Worm (Caenorhabditis elegans): ENCODE results near the gene rde-12.

rde-12 gene

DNA sequence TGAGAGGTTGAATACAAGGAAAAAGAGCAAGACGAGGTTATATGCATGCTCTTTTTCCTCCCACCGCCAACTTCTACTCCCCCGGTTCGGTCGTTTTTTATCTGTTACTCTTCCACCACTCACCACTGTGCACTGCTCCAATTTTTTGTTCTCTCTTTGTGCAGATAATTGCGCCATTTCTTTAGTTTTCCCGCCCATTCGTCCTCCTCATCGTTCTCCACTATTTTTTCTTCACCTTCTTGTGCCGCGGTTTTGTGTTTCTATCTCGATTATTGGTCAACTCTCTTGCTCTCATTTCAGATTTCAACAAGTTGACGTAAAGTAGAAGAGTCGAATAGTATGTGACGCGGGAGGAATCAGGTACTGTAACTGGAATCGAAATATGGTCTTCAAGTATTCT lies 24.4 kb downstream of the rde-12 start, which contains the start of gene T01D3.1:
TSS of gene T01D3.1 (plus strand) at position 301 of the 400 bp plus-strand sequence.
- TF ChIP-seq T22C8.4 (GFP tag; IDR thresholded peaks at IDR 0.05) (no peak), klf-2 (GFP tag; conservative IDR thresholded peaks at IDR 0.05) (no peak), ztf-29 (GFP tag; IDR thresholded peaks at IDR 0.05) (no peak), med-1 (GFP tag; optimal IDR thresholded peaks at IDR 0.05; ENCODE audit: insufficient read depth) (no peak), flt-1 (GFP tag; IDR thresholded peaks at IDR 0.05) (no peak), cog-1 (tag; optimal IDR thresholded peaks at IDR 0.05) (no peak), ref-1 (GFP tag; conservative IDR thresholded peaks at IDR 0.05) (no peak), tab-1 (GFP tag; IDR thresholded peaks at IDR 0.05) (no peak), ztf-23 (GFP tag; IDR thresholded peaks at IDR 0.05) (no peak)

DNA sequence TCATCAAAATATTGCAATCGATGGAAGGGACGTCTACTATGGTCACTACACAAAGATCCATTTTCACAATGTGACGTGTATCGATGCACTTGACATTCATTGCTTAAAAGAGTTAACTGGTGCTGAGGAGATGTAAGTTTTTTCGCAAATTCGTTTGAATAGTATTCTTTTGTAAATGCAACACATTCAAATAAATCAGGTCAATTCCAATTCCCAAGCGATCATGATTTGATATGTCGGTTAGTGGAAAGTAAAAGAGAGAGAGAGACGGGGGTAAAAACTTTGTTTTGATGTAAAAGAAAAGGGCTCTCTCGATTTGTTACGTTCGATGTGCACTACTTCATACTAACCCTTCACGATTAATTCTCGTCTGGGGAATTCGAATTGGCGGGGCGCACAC lies 25.1 kb downstream of the rde-12 start:
- TF ChIP-seq cog-1 (tag; optimal IDR thresholded peaks at IDR 0.05) (no peak), klf-2 (GFP tag; conservative IDR thresholded peaks at IDR 0.05) (no peak), ztf-23 (GFP tag; IDR thresholded peaks at IDR 0.05) (no peak), ztf-29 (GFP tag; IDR thresholded peaks at IDR 0.05) (no peak), T22C8.4 (GFP tag; IDR thresholded peaks at IDR 0.05) (no peak), tab-1 (GFP tag; IDR thresholded peaks at IDR 0.05) (no peak), med-1 (GFP tag; optimal IDR thresholded peaks at IDR 0.05; ENCODE audit: insufficient read depth) (no peak), flt-1 (GFP tag; IDR thresholded peaks at IDR 0.05) (no peak), ref-1 (GFP tag; conservative IDR thresholded peaks at IDR 0.05) (no peak)

DNA sequence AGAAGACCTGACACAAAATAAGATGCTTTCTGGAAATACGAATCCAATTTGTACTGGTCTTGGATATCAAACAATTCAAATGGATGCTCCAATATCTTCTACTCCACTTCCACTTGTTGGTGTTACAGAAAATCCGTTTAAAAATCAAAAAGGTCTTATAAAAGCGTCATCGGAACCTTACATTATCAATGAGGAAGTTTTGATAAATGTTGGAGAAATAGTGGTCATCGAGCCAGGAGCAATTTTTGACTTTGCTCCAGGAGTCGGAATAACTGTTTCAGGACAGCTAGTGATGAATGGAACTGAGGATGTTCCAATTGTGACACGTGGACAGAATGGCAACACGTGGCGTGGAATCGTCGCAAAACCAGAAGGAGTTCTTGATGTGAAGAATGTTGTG lies 28.9 kb downstream of the rde-12 start:
- no peak for TF ChIP-seq med-1 (GFP tag; optimal IDR thresholded peaks at IDR 0.05; ENCODE audit: insufficient read depth)
- no peak for TF ChIP-seq tab-1 (GFP tag; IDR thresholded peaks at IDR 0.05)
- TF ChIP-seq klf-2 (GFP tag; conservative IDR thresholded peaks at IDR 0.05), result no peak
- TF ChIP-seq flt-1 (GFP tag; IDR thresholded peaks at IDR 0.05), result no peak
- TF ChIP-seq ztf-29 (GFP tag; IDR thresholded peaks at IDR 0.05), result no peak
- no peak for TF ChIP-seq cog-1 (tag; optimal IDR thresholded peaks at IDR 0.05)
- no peak for TF ChIP-seq ztf-23 (GFP tag; IDR thresholded peaks at IDR 0.05)

DNA sequence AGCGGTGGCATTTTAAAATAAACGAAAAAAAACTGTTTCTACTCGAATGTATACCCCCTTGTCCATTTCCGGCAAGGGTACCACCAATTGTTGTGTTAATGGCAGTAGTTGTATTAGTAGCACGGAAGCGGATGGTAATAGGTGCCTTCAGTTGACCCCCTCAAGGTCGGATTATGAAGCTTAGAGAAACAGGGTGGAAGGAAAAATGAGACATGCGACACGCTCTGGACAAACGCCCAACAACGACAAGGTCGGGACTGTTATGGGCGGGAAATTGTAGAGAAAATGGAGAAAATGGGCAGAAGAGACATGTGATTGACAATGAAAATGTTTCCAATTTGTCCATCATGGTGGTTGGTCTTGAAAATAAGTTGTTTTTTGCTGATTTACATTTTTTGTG lies 38.8 kb downstream of the rde-12 start, which contains the start of gene T01D3.3:
TSS of gene T01D3.3 (plus strand) at position 312 of the 400 bp plus-strand sequence.
- TF ChIP-seq tab-1 (GFP tag; IDR thresholded peaks at IDR 0.05), result no peak
- TF ChIP-seq cog-1 (tag; optimal IDR thresholded peaks at IDR 0.05), result no peak
- TF ChIP-seq klf-2 (GFP tag; conservative IDR thresholded peaks at IDR 0.05), result no peak
- TF ChIP-seq ref-1 (GFP tag; conservative IDR thresholded peaks at IDR 0.05), result no peak
- TF ChIP-seq ztf-23 (GFP tag; IDR thresholded peaks at IDR 0.05), result no peak
- no peak for TF ChIP-seq ztf-29 (GFP tag; IDR thresholded peaks at IDR 0.05)
- TF ChIP-seq T22C8.4 (GFP tag; IDR thresholded peaks at IDR 0.05), result no peak
- no peak for TF ChIP-seq med-1 (GFP tag; optimal IDR thresholded peaks at IDR 0.05; ENCODE audit: insufficient read depth)
- no peak for TF ChIP-seq flt-1 (GFP tag; IDR thresholded peaks at IDR 0.05)

DNA sequence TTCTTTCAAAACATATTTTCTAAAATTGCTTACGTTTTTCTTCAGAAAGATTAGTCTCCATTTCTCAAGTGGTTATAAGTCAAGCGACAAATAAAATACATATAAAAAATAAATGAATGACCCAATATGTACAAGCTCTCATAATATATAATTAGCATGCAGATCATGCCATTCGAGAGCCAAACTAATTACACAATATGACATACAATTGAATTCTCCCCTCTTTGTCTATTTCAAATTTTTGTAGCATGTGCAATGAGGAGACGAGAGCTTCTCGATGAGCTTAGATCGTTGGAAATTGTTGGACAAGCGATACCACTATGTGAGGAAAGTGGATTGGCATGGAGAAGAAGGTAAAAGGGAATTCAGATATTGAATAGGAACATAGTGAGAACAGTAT lies 42.1 kb downstream of the rde-12 start, which contains the start of gene hlh-34:
TSS of gene hlh-34 (minus strand) at position 101 of the 400 bp plus-strand sequence.
- no peak for TF ChIP-seq med-1 (GFP tag; optimal IDR thresholded peaks at IDR 0.05; ENCODE audit: insufficient read depth)
- no peak for TF ChIP-seq ref-1 (GFP tag; conservative IDR thresholded peaks at IDR 0.05)
- no peak for TF ChIP-seq klf-2 (GFP tag; conservative IDR thresholded peaks at IDR 0.05)
- TF ChIP-seq ztf-23 (GFP tag; IDR thresholded peaks at IDR 0.05), result no peak
- no peak for TF ChIP-seq ztf-29 (GFP tag; IDR thresholded peaks at IDR 0.05)
- TF ChIP-seq tab-1 (GFP tag; IDR thresholded peaks at IDR 0.05), result no peak
- no peak for TF ChIP-seq flt-1 (GFP tag; IDR thresholded peaks at IDR 0.05)
- TF ChIP-seq cog-1 (tag; optimal IDR thresholded peaks at IDR 0.05), result no peak
- no peak for TF ChIP-seq T22C8.4 (GFP tag; IDR thresholded peaks at IDR 0.05)

DNA sequence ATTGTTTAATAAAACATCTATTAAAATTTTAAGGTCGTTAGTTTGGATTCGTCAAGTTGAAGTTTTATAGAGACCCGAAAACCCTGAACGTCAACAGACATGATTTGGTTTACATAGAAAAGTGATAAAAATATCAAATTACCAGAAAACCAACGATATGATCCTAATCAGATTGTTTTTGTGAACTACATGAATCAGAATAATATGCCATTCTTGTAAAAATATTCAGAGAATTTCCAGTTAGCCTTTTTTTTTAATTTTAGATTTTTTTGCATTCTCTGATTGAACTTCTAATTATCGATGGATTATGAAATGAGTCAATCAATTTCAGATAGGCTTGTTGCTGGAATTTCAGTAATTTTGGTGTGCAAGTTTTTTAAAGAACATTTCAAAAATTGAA lies 45.9 kb downstream of the rde-12 start, which contains the start of gene srx-96:
TSS of gene srx-96 (plus strand) at position 301 of the 400 bp plus-strand sequence.
- TF ChIP-seq T22C8.4 (GFP tag; IDR thresholded peaks at IDR 0.05) (no peak), cog-1 (tag; optimal IDR thresholded peaks at IDR 0.05) (no peak), ztf-23 (GFP tag; IDR thresholded peaks at IDR 0.05) (no peak), med-1 (GFP tag; optimal IDR thresholded peaks at IDR 0.05; ENCODE audit: insufficient read depth) (no peak), klf-2 (GFP tag; conservative IDR thresholded peaks at IDR 0.05) (no peak), tab-1 (GFP tag; IDR thresholded peaks at IDR 0.05) (no peak), ref-1 (GFP tag; conservative IDR thresholded peaks at IDR 0.05) (no peak), ztf-29 (GFP tag; IDR thresholded peaks at IDR 0.05) (no peak), flt-1 (GFP tag; IDR thresholded peaks at IDR 0.05) (no peak)

DNA sequence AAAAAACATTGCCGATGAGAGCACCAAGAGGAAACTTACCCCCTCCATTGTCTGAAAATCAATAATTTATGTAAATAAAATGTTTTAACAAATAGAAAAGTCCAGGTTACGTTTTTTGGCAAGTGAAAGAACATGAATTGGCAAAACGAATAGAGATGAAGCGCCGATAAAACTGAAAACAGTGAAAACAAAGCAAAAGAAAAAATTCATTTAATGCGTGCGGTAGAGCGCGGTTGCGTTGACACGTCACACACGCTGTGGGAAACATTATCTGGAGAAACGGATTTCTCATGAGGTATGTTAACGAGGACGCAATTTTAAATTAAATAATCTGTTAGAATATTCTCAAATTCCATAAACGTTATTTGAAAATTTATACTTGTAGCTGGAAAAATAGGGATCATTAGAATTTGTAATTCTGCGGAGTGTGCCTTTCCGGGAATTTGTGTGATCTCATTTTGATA lies 50.1 kb downstream of the rde-12 start, which contains the start of gene zipt-9:
TSS of gene zipt-9 (minus strand) at position 51 of the 464 bp plus-strand sequence.
- TF ChIP-seq flt-1 (GFP tag; IDR thresholded peaks at IDR 0.05) (no peak; the same call in 1 of the 2 replicates), klf-2 (GFP tag; conservative IDR thresholded peaks at IDR 0.05) (0 out of 2 replicates have a peak, but pooled peaks have one; percentile 68), ref-1 (GFP tag; conservative IDR thresholded peaks at IDR 0.05) (no peak), med-1 (GFP tag; optimal IDR thresholded peaks at IDR 0.05; ENCODE audit: insufficient read depth) (no peak), ztf-29 (GFP tag; IDR thresholded peaks at IDR 0.05) (no peak), cog-1 (tag; optimal IDR thresholded peaks at IDR 0.05) (peak; percentile 70), ztf-23 (GFP tag; IDR thresholded peaks at IDR 0.05) (peak; percentile 77; the same call in 1 of the 2 replicates), T22C8.4 (GFP tag; IDR thresholded peaks at IDR 0.05) (0 out of 2 replicates have a peak, but pooled peaks have one; percentile 33), tab-1 (GFP tag; IDR thresholded peaks at IDR 0.05) (no peak)

DNA sequence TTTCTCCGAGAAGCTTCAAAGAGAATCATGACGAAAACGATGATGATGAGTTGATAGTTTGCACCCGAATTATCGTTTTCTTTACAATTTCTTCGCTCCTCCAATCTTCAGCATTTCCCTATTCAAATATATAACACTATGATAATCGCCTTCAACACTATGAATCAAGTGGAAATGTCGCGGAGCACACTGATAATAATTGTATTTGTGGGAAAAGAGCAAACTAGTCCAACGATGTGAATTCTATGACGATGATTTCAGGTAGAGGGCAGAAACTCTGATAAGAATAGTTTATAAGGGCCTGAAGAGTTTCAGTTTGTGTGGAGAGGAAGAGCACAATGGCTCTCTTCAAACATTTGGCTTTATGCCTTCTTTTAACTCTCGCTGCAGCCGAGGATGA lies 51.3 kb downstream of the rde-12 start, which contains the start of gene T01D3.6:
TSS of gene T01D3.6 (plus strand) at position 294 of the 400 bp plus-strand sequence.
- TF ChIP-seq T22C8.4 (GFP tag; IDR thresholded peaks at IDR 0.05), result no peak
- TF ChIP-seq ref-1 (GFP tag; conservative IDR thresholded peaks at IDR 0.05), result no peak
- TF ChIP-seq cog-1 (tag; optimal IDR thresholded peaks at IDR 0.05), result no peak
- TF ChIP-seq flt-1 (GFP tag; IDR thresholded peaks at IDR 0.05), result no peak
- no peak for TF ChIP-seq ztf-29 (GFP tag; IDR thresholded peaks at IDR 0.05)
- no peak for TF ChIP-seq klf-2 (GFP tag; conservative IDR thresholded peaks at IDR 0.05)
- TF ChIP-seq ztf-23 (GFP tag; IDR thresholded peaks at IDR 0.05), result no peak
- no peak for TF ChIP-seq med-1 (GFP tag; optimal IDR thresholded peaks at IDR 0.05; ENCODE audit: insufficient read depth)
- TF ChIP-seq tab-1 (GFP tag; IDR thresholded peaks at IDR 0.05), result no peak
